Fruit fly (Drosophila melanogaster): ENCODE data around the gene FoxP.

Gene FoxP

dm6 chr3R:9701148-9701703 lies 29.4 kb downstream of the FoxP start (continued):
- TF ChIP-seq dmrt99B (tag; optimal IDR thresholded peaks at IDR 0.05) (peak; percentile 45), Hr51 (GFP tag; optimal IDR thresholded peaks at IDR 0.05) (peak in 1 of 2 experiments; percentile 23), MTF-1 (GFP tag; optimal IDR thresholded peaks at IDR 0.05; ENCODE audit: borderline replicate concordance) (peak; percentile 56), Lim3 (GFP tag; IDR thresholded peaks at IDR 0.05) (no peak), CG17385 (GFP tag; optimal IDR thresholded peaks at IDR 0.05) (peak; percentile 14), shn (GFP tag; optimal IDR thresholded peaks at IDR 0.05) (peak; percentile 2), PHDP (tag; optimal IDR thresholded peaks at IDR 0.05) (peak; percentile 32), CG17361 (GFP tag; IDR thresholded peaks at IDR 0.05) (no peak), CG4617 (GFP tag; optimal IDR thresholded peaks at IDR 0.05; ENCODE audit: borderline replicate concordance) (no peak), Dad (GFP tag; optimal IDR thresholded peaks at IDR 0.05) (no peak), E2f2 (GFP tag; IDR thresholded peaks at IDR 0.05) (no peak), CG2678 (tag; optimal IDR thresholded peaks at IDR 0.05) (peak; percentile 46), CG1603 (tag; optimal IDR thresholded peaks at IDR 0.05) (peak; percentile 13), pita (GFP tag; optimal IDR thresholded peaks at IDR 0.05) (no peak), CG8281 (tag; optimal IDR thresholded peaks at IDR 0.05) (peak; percentile 1), gsb-n (tag; optimal IDR thresholded peaks at IDR 0.05) (no peak), bowl (GFP tag; IDR thresholded peaks at IDR 0.05) (no peak), CG12942 (GFP tag; optimal IDR thresholded peaks at IDR 0.05) (peak; percentile 44), CG17359 (tag; optimal IDR thresholded peaks at IDR 0.05) (peak; percentile 51), gce (GFP tag; IDR thresholded peaks at IDR 0.05) (no peak), sqz (GFP tag; optimal IDR thresholded peaks at IDR 0.05) (peak; percentile 1), NFAT (GFP tag; IDR thresholded peaks at IDR 0.05) (no peak), nmo (GFP tag; optimal IDR thresholded peaks at IDR 0.05) (no peak), bab2 (GFP tag; optimal IDR thresholded peaks at IDR 0.05) (peak; percentile 32), CG3163 (GFP tag; optimal IDR thresholded peaks at IDR 0.05) (peak; percentile 49), CG6765 (GFP tag; optimal IDR thresholded peaks at IDR 0.05) (peak; percentile 48), CG6791 (GFP tag; IDR thresholded peaks at IDR 0.05; ENCODE audit: partially characterized antibody) (no peak), scrt (GFP tag; optimal IDR thresholded peaks at IDR 0.05) (peak; percentile 14), lilli (GFP tag; optimal IDR thresholded peaks at IDR 0.05) (no peak), Trl (optimal IDR thresholded peaks at IDR 0.05) (no peak), Trl (GFP tag; optimal IDR thresholded peaks at IDR 0.05) (peak; percentile 1), gro (GFP tag; optimal IDR thresholded peaks at IDR 0.05) (peak; percentile 31), Spps (tag; optimal IDR thresholded peaks at IDR 0.05) (no peak), gem (tag; optimal IDR thresholded peaks at IDR 0.05) (peak; percentile 36), B-H2 (GFP tag; optimal IDR thresholded peaks at IDR 0.05) (peak; percentile 32), Eip74EF (GFP tag; optimal IDR thresholded peaks at IDR 0.05) (peak in 1 of 2 experiments; percentile 51), CG9932 (GFP tag; IDR thresholded peaks at IDR 0.05) (no peak), fd3F (GFP tag; optimal IDR thresholded peaks at IDR 0.05) (peak; percentile 51), lab (GFP tag; optimal IDR thresholded peaks at IDR 0.05) (peak; percentile 57), row (GFP tag; IDR thresholded peaks at IDR 0.05) (no peak), Side (GFP tag; optimal IDR thresholded peaks at IDR 0.05) (peak; percentile 28), CG10543 (GFP tag; optimal IDR thresholded peaks at IDR 0.05) (peak; percentile 61), Opbp (GFP tag; IDR thresholded peaks at IDR 0.05; ENCODE audit: partially characterized antibody) (no peak), bcd (GFP tag; optimal IDR thresholded peaks at IDR 0.05) (peak; percentile 9), CG2875 (GFP tag; optimal IDR thresholded peaks at IDR 0.05) (peak; percentile 4), Dek (tag; optimal IDR thresholded peaks at IDR 0.05) (peak; percentile 12), CoRest (tag; optimal IDR thresholded peaks at IDR 0.05) (peak; percentile 27), CG15269 (tag; optimal IDR thresholded peaks at IDR 0.05) (peak; percentile 33), Atf-2 (GFP tag; optimal IDR thresholded peaks at IDR 0.05) (no peak)
